Fruit fly (Drosophila melanogaster) whole organism, adult: Measurements from ENCODE around the gene CG4972.

Experiments used
- CG11617 ChIP-seq: fragments of 200-800 bp; sonication (Bioruptor generic); optimal IDR thresholded peaks from 2 replicates; lab custom pipeline; 2017; ENCODE audit warnings: mild to moderate bottlenecking, missing biosample characterization, missing genetic modification reagents, missing genetic modification characterization
- CG12768 ChIP-seq: fragments of 200-800 bp; sonication (Bioruptor generic); optimal IDR thresholded peaks from 2 replicates; lab custom pipeline; 2017; ENCODE audit warnings: missing biosample characterization, missing genetic modification characterization, mild to moderate bottlenecking, moderate library complexity, missing genetic modification reagents
- CG14711 ChIP-seq: fragments of 200-800 bp; sonication (Bioruptor generic); optimal IDR thresholded peaks from 2 replicates; lab custom pipeline; 2018; ENCODE audit warnings: missing biosample characterization, mild to moderate bottlenecking, missing genetic modification characterization, moderate library complexity
- CG1620 ChIP-seq: fragments of 200-800 bp; sonication (Bioruptor generic); optimal IDR thresholded peaks from 2 replicates; lab custom pipeline; 2016; ENCODE audit warnings: missing biosample characterization, missing genetic modification characterization
- CG33017 ChIP-seq: fragments of 200-800 bp; sonication (Bioruptor generic); optimal IDR thresholded peaks from 2 replicates; lab custom pipeline; 2018; ENCODE audit warnings: missing biosample characterization, mild to moderate bottlenecking, missing genetic modification characterization, moderate library complexity
- CG5204 ChIP-seq: fragments of 200-800 bp; sonication (Bioruptor generic); optimal IDR thresholded peaks from 2 replicates; lab custom pipeline; 2016; ENCODE audit warnings: missing biosample characterization, missing genetic modification characterization
- CG7045 ChIP-seq: fragments of 200-800 bp; sonication (Bioruptor generic); optimal IDR thresholded peaks from 2 replicates; lab custom pipeline; 2017; ENCODE audit warnings: missing biosample characterization, mild to moderate bottlenecking, missing genetic modification characterization
- CG7101 ChIP-seq: fragments of 200-800 bp; sonication (Bioruptor generic); optimal IDR thresholded peaks from 2 replicates; lab custom pipeline; 2018; ENCODE audit warnings: missing biosample characterization, mild to moderate bottlenecking, missing genetic modification characterization, moderate library complexity
- Clk ChIP-seq: fragments of 200-800 bp; sonication (Bioruptor generic); optimal IDR thresholded peaks from 2 replicates; lab custom pipeline; 2017; ENCODE audit warnings: missing biosample characterization, missing genetic modification characterization
- Crg-1 ChIP-seq: fragments of 200-800 bp; sonication (Bioruptor generic); optimal IDR thresholded peaks from 2 replicates; lab custom pipeline; 2016; ENCODE audit warnings: missing biosample characterization, missing genetic modification characterization
- Hr96 ChIP-seq: fragments of 200-800 bp; sonication (Bioruptor generic); optimal IDR thresholded peaks from 2 replicates; lab custom pipeline; 2016; ENCODE audit warnings: missing biosample characterization, missing genetic modification characterization
- Mnt ChIP-seq: fragments of 200-800 bp; sonication (Bioruptor generic); optimal IDR thresholded peaks from 2 replicates; lab custom pipeline; 2016; ENCODE audit warnings: missing biosample characterization, mild to moderate bottlenecking, missing genetic modification characterization
- bab1 ChIP-seq: fragments of 200-800 bp; sonication (Bioruptor generic); optimal IDR thresholded peaks from 3 replicates; lab custom pipeline; 2019; ENCODE audit warnings: missing biosample characterization, mild to moderate bottlenecking, missing genetic modification characterization, moderate library complexity
- cic ChIP-seq: fragments of 200-800 bp; sonication (Bioruptor generic); optimal IDR thresholded peaks from 2 replicates; lab custom pipeline; 2017; ENCODE audit warnings: missing biosample characterization, mild to moderate bottlenecking, missing genetic modification characterization, moderate library complexity
- cnc ChIP-seq, 2 experiments: fragments of >200 bp; optimal IDR thresholded peaks; 2 replicates each; lab custom pipeline; 2017
- kay ChIP-seq: fragments of 200-800 bp; sonication (Bioruptor generic); peaks from one replicate; lab custom pipeline; 2016; ENCODE audit warnings: missing biosample characterization, missing genetic modification characterization, borderline replicate concordance
- ovo ChIP-seq: fragments of 200-800 bp; sonication (Bioruptor generic); optimal IDR thresholded peaks from 2 replicates; lab custom pipeline; 2016; ENCODE audit warnings: missing biosample characterization, missing genetic modification characterization
- pad ChIP-seq: fragments of 200-800 bp; sonication (Bioruptor generic); optimal IDR thresholded peaks from 3 replicates; lab custom pipeline; 2017; ENCODE audit warnings: missing biosample characterization, missing genetic modification characterization, mild to moderate bottlenecking, moderate library complexity, missing genetic modification reagents
- tj ChIP-seq: fragments of 200-800 bp; sonication (Bioruptor generic); optimal IDR thresholded peaks from 3 replicates; lab custom pipeline; 2017; ENCODE audit warnings: missing biosample characterization, mild to moderate bottlenecking, missing genetic modification characterization, moderate library complexity
- toe ChIP-seq: fragments of 200-800 bp; sonication (Bioruptor generic); optimal IDR thresholded peaks from 2 replicates; lab custom pipeline; 2016; ENCODE audit warnings: missing biosample characterization, missing genetic modification characterization

The CG4972 gene

DNA sequence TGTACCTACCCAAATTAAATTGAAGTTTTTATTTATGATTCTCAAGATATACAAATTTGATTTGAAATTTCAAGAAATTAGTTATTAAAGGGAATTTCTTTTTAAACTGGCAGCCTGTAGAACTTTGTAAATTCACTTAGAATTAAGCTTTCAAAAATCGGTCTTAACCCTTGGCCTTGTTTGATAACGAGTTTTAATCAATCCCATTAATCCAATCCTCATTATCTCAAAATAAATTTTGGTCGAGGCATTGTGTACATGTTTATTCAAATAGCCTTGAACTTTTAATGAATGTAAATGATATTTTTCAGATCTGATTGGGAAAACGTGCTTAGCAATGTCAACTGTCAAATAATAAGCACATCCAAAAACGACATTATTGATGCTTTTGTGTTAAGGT lies 25.2 kb downstream of the CG4972 start:
- TF ChIP-seq CG7045 (GFP tag; lab: Kevin White, UChicago) (no peak), kay (GFP tag; lab: Kevin White, UChicago) (peak; percentile 72)

DNA sequence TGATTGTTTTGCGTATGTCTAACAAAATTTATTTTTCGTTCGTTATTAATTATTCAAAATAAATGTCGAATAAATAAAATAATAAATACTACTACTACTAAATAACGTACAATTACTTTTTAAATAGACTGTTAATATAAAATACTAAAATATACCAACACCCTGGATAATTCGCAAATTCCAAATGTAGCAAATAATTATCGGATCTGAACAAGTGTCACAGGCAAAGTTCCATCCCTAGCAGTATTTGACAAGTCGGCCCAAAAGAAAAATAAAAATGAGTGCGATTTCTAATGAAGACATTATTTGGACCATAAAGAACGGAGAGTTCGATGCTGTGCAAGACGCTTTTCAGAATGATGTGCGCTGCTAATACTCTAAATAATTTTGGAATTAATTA lies 26.8 kb downstream of the CG4972 start, which contains the start of gene CG31715:
TSS of gene CG31715 (plus strand) at position 212 of the 400 bp plus-strand sequence.
- TF ChIP-seq CG33017 (tag; lab: Kevin White, UChicago) (peak; percentile 5), Mnt (GFP tag; lab: Kevin White, UChicago) (peak; percentile 5), Crg-1 (GFP tag; lab: Kevin White, UChicago) (no peak), Hr96 (GFP tag; lab: Kevin White, UChicago) (no peak), CG7101 (peak; percentile 40), Clk (GFP tag; lab: Kevin White, UChicago) (no peak), toe (GFP tag; lab: Kevin White, UChicago) (no peak), bab1 (GFP tag; lab: Kevin White, UChicago) (peak; percentile 62), tj (peak; percentile 11), CG14711 (peak; percentile 20), pad (GFP tag; lab: Kevin White, UChicago) (no peak), CG11617 (GFP tag; lab: Kevin White, UChicago) (peak; percentile 11), CG7045 (GFP tag; lab: Kevin White, UChicago) (no peak), cnc (optimal IDR thresholded peaks at IDR 0.05; lab: Kevin White, UChicago) (no peak), kay (GFP tag; lab: Kevin White, UChicago) (peak; percentile 66), CG1620 (GFP tag; lab: Kevin White, UChicago) (no peak), CG12768 (GFP tag; lab: Kevin White, UChicago) (no peak), cic (no peak), CG5204 (GFP tag; lab: Kevin White, UChicago) (no peak), ovo (GFP tag; lab: Kevin White, UChicago) (no peak)

DNA sequence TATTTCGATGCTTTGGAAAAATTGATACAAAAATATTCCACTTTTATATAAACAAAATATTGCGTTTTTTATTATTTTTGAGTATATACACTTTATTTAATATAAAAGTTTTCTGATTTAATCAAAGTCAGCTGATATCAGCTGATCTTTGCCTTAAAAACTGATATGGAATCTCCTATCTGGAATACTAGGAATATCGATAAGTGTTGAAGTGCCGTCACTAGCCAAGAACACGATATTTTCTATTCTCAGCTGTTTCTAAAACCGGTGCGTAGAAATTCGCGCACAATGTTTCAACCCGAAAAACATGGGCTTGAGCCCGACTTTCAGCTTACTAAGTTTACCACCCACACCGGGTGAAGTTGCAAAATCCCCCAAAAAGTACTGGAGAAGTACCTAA lies 27.9 kb downstream of the CG4972 start, which contains the start of gene Sps2:
TSS of gene Sps2 (plus strand) at position 124 of the 400 bp plus-strand sequence.
- TF ChIP-seq Mnt (GFP tag; lab: Kevin White, UChicago) (peak; percentile 22), kay (GFP tag; lab: Kevin White, UChicago) (no peak), Hr96 (GFP tag; lab: Kevin White, UChicago) (no peak), cic (peak; percentile 16), CG5204 (GFP tag; lab: Kevin White, UChicago) (no peak), CG14711 (peak; percentile 12), CG12768 (GFP tag; lab: Kevin White, UChicago) (no peak), CG7045 (GFP tag; lab: Kevin White, UChicago) (no peak), CG1620 (GFP tag; lab: Kevin White, UChicago) (no peak), Clk (GFP tag; lab: Kevin White, UChicago) (no peak), bab1 (GFP tag; lab: Kevin White, UChicago) (peak; percentile 69), CG7101 (peak; percentile 15), CG33017 (tag; lab: Kevin White, UChicago) (no peak), ovo (GFP tag; lab: Kevin White, UChicago) (no peak), Crg-1 (GFP tag; lab: Kevin White, UChicago) (no peak), tj (peak; percentile 25), CG11617 (GFP tag; lab: Kevin White, UChicago) (peak; percentile 19), cnc (optimal IDR thresholded peaks at IDR 0.05; lab: Kevin White, UChicago) (no peak), toe (GFP tag; lab: Kevin White, UChicago) (no peak), pad (GFP tag; lab: Kevin White, UChicago) (no peak)

DNA sequence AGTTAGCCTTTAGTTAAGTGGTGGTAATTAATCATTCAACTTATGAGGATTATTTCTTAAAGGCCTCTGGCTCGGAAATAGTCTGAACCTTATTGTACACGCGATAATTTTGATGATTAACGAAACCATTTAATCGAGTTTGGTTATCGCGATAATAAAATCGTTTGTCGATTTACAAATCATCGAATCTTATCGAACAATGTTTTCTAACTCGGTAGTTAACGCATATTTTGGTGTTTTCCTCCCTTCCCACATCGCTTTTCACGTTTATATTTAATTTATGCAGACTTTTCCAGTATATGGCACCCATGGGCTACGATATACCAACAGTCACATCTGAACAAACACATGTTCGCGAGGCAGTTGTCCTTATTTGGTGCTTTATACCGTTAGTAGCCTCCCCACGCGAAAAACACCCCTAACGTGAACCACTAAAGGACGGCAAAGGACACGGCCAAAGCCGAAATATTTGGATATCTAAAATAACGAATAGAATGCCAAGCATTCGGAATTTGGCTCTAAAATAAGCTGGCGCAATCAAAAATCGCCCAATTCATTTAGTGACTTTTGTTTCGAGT lies 29.5 kb downstream of the CG4972 start, which contains the start of gene Frmd5:
TSS of gene Frmd5 (plus strand) at position 414 of the 578 bp plus-strand sequence.
- no peak for TF ChIP-seq CG33017 (tag; lab: Kevin White, UChicago)

DNA sequence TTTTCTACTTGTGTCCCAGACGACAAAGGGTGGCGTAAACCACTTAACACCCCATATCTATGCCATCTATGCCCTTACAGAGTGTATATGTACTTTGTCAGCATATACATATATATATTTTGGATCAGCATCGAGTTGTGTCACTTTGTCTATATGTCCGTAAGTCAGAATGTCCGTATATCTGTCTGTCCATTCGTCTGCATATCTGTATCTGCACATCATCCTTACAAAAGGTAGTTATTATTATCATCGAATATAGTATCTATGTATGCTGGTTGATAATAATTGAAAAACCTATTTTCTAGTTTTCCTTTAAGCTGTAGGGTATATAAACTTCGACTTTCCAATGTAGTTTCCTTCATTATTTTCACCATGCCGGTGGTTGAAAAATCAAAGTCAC lies 36.5 kb downstream of the CG4972 start:
- no peak for TF ChIP-seq CG5204 (GFP tag; lab: Kevin White, UChicago)
- no peak for TF ChIP-seq kay (GFP tag; lab: Kevin White, UChicago)
- no peak for TF ChIP-seq CG7101
- no peak for TF ChIP-seq CG1620 (GFP tag; lab: Kevin White, UChicago)
- TF ChIP-seq bab1 (GFP tag; lab: Kevin White, UChicago): no peak
- no peak for TF ChIP-seq Clk (GFP tag; lab: Kevin White, UChicago)
- TF ChIP-seq CG33017 (tag; lab: Kevin White, UChicago): no peak
- TF ChIP-seq tj: no peak
- TF ChIP-seq CG7045 (GFP tag; lab: Kevin White, UChicago): no peak
- TF ChIP-seq cic: no peak
- TF ChIP-seq ovo (GFP tag; lab: Kevin White, UChicago): no peak
- no peak for TF ChIP-seq cnc (optimal IDR thresholded peaks at IDR 0.05; lab: Kevin White, UChicago)
- no peak for TF ChIP-seq CG12768 (GFP tag; lab: Kevin White, UChicago)
- TF ChIP-seq CG11617 (GFP tag; lab: Kevin White, UChicago): no peak
- TF ChIP-seq CG14711: no peak
- TF ChIP-seq pad (GFP tag; lab: Kevin White, UChicago): no peak

DNA sequence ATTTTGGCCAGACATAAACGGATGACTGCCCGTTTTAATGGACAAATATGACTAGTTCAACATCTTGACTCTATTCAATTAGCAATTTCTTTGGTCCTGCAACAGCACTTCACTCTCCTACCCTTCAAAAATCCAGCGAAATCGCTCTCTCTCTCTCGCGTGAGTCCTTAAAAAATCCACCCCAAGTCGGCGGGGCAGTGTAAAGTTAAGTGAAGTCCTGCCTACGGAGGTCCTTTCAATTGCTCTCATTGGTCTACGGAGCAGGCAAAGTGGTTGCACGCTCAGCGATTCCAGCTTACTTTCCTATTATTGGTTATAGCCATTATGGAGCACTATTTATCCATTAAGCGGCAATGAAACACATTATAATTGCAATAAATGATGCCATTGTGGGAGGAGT lies 39.3 kb downstream of the CG4972 start, which contains the start of gene CG34367:
TSS of gene CG34367 (minus strand) at position 35 of the 400 bp plus-strand sequence.
- TF ChIP-seq CG5204 (GFP tag; lab: Kevin White, UChicago): no peak
- TF ChIP-seq cic: no peak
- TF ChIP-seq Crg-1 (GFP tag; lab: Kevin White, UChicago): no peak
- no peak for TF ChIP-seq cnc (optimal IDR thresholded peaks at IDR 0.05; lab: Kevin White, UChicago)
- no peak for TF ChIP-seq CG14711
- no peak for TF ChIP-seq Clk (GFP tag; lab: Kevin White, UChicago)
- TF ChIP-seq CG12768 (GFP tag; lab: Kevin White, UChicago): no peak
- no peak for TF ChIP-seq bab1 (GFP tag; lab: Kevin White, UChicago)
- no peak for TF ChIP-seq CG1620 (GFP tag; lab: Kevin White, UChicago)
- no peak for TF ChIP-seq tj
- no peak for TF ChIP-seq CG7101
- TF ChIP-seq CG33017 (tag; lab: Kevin White, UChicago): no peak
